Worm (Caenorhabditis elegans): Measurements from ENCODE around the gene csn-3.
A peak's percentile ranks its signal among the peaks of the same experiment; 100 is the strongest.

DNA sequence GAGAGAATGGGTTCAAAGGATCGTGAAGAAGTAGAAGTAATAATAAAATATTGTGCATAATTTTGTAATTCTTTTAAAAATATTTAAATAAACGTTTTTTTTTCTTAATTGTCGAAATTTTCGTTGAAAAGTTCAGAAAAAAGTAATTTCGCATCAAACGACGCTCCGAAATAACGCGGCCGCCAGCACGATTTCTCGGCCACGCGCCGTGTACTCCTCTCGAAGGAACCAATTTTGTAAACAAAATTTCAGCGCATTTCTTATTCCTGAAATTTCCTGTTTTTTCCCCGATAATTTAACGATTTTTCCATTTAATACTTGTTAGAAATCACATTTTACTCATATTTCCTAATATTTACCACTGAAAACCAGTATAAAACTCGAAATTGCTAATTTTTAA, 2.5 kb upstream of the csn-3 start, which contains the start of gene Y38C1AA.12:
- TF ChIP-seq egl-27 (tag; optimal IDR thresholded peaks at IDR 0.05), result no peak
- peak; percentile 59 to 79 (median 73) for TF ChIP-seq dpl-1 (GFP tag; optimal IDR thresholded peaks at IDR 0.05)
- TF ChIP-seq ztf-4 (tag; optimal IDR thresholded peaks at IDR 0.05), result peak; percentile 13
- TF ChIP-seq unc-62 (GFP tag; optimal IDR thresholded peaks at IDR 0.05), result no peak
- TF ChIP-seq nhr-19 (GFP tag; conservative IDR thresholded peaks at IDR 0.05), result peak; percentile 87
- TF ChIP-seq mef-2 (tag; optimal IDR thresholded peaks at IDR 0.05), result no peak
- no peak for TF ChIP-seq ama-1 (optimal IDR thresholded peaks at IDR 0.05)
- TF ChIP-seq efl-3 (GFP tag; optimal IDR thresholded peaks at IDR 0.05), result no peak
